Worm (Caenorhabditis elegans): Measurements from ENCODE around the gene F54D1.6.

- TF ChIP-seq nhr-12 (tag; optimal IDR thresholded peaks at IDR 0.05): no peak
- TF ChIP-seq elt-3 (tag; optimal IDR thresholded peaks at IDR 0.05): no peak
- no peak for TF ChIP-seq egl-27 (tag; optimal IDR thresholded peaks at IDR 0.05)
- no peak for TF ChIP-seq peb-1 (tag; optimal IDR thresholded peaks at IDR 0.05)
- TF ChIP-seq snpc-4 (tag; optimal IDR thresholded peaks at IDR 0.05): no peak
- no peak for TF ChIP-seq fos-1 (tag; optimal IDR thresholded peaks at IDR 0.05)
- TF ChIP-seq skn-1 (tag; optimal IDR thresholded peaks at IDR 0.05): no peak
- TF ChIP-seq ZK546.5 (tag; optimal IDR thresholded peaks at IDR 0.05): no peak
- no peak for TF ChIP-seq mab-5 (tag; optimal IDR thresholded peaks at IDR 0.05)
These were observed 48.6 kb downstream of the F54D1.6 start for ce11 chrIV:11336180-11336579.
